Worm (Caenorhabditis elegans) whole organism, early embryonic: Measurements from ENCODE around the gene R07E5.15.

Experiments used
- B0310.2 ChIP-seq: sonication (generic microtip); optimal IDR thresholded peaks from 2 replicates; lab custom pipeline; 2016; ENCODE audit warnings: mild to moderate bottlenecking, missing genetic modification characterization, missing compliant biosample characterization
- F13C5.2 ChIP-seq: sonication (generic microtip); optimal IDR thresholded peaks from 2 replicates; lab custom pipeline; 2017; ENCODE audit warnings: mild to moderate bottlenecking, missing genetic modification characterization, inconsistent platforms, missing compliant biosample characterization
- aly-1 ChIP-seq: sonication (generic microtip); optimal IDR thresholded peaks from 2 replicates; lab custom pipeline; 2016; ENCODE audit warnings: missing genetic modification characterization, missing compliant biosample characterization
- ama-1 ChIP-seq: fragments of 150-350 bp; optimal IDR thresholded peaks from 2 replicates; lab custom pipeline; 2014
- ceh-13 ChIP-seq: fragments of 200-800 bp; sonication (Bioruptor generic); optimal IDR thresholded peaks from 2 replicates; lab custom pipeline; 2018; ENCODE audit warnings: mild to moderate bottlenecking, missing genetic modification characterization, missing compliant biosample characterization
- ceh-36 ChIP-seq: sonication (generic microtip); optimal IDR thresholded peaks from 2 replicates; lab custom pipeline; 2016; ENCODE audit warnings: missing genetic modification characterization, inconsistent platforms, missing compliant biosample characterization
- ets-7 ChIP-seq: sonication (generic microtip); optimal IDR thresholded peaks from 2 replicates; lab custom pipeline; 2016; ENCODE audit warnings: missing genotype, missing genetic modification characterization, missing compliant biosample characterization
- flt-1 ChIP-seq: fragments of 200-800 bp; sonication (Bioruptor generic); IDR thresholded peaks from 2 replicates; pipeline ENCODE4 v1.3.6; 2022; ENCODE audit warnings: missing genetic modification characterization, missing compliant biosample characterization
- hmbx-1 ChIP-seq: sonication (generic microtip); optimal IDR thresholded peaks from 2 replicates; lab custom pipeline; 2016; ENCODE audit warnings: mild to moderate bottlenecking, missing genetic modification characterization, missing compliant biosample characterization
- hmg-4 ChIP-seq: fragments of 200-800 bp; sonication (Bioruptor generic); optimal IDR thresholded peaks from 2 replicates; lab custom pipeline; 2018; ENCODE audit warnings: mild to moderate bottlenecking, missing genetic modification characterization, missing compliant biosample characterization
- hnd-1 ChIP-seq: sonication (generic microtip); optimal IDR thresholded peaks from 2 replicates; lab custom pipeline; 2016; ENCODE audit warnings: missing genetic modification characterization, missing compliant biosample characterization
- pes-1 ChIP-seq: fragments of 200-800 bp; sonication (Bioruptor generic); IDR thresholded peaks from 2 replicates; pipeline ENCODE4 v1.3.6; 2022; ENCODE audit warnings: missing genetic modification reagents, missing genetic modification characterization, missing compliant biosample characterization
- scrt-1 ChIP-seq: fragments of 200-800 bp; sonication (Bioruptor generic); IDR thresholded peaks from 2 replicates; pipeline ENCODE4 v1.3.6; 2022; ENCODE audit warnings: missing genetic modification characterization, missing compliant biosample characterization
- sea-1 ChIP-seq: fragments of 200-800 bp; sonication (Bioruptor generic); conservative IDR thresholded peaks from 2 replicates; pipeline ENCODE4 v1.3.6; 2022; ENCODE audit warnings: missing genetic modification characterization, missing compliant biosample characterization
- tbx-11 ChIP-seq: fragments of 200-800 bp; sonication (Bioruptor generic); IDR thresholded peaks from 2 replicates; pipeline ENCODE4 v1.3.6; 2022; ENCODE audit warnings: missing genetic modification characterization, missing compliant biosample characterization
- tbx-37 ChIP-seq: fragments of 200-800 bp; sonication (Bioruptor generic); conservative IDR thresholded peaks from 2 replicates; pipeline ENCODE4 v1.3.6; 2022; ENCODE audit warnings: missing genetic modification reagents, missing genetic modification characterization, missing compliant biosample characterization
- tra-4 ChIP-seq: sonication (generic microtip); optimal IDR thresholded peaks from 2 replicates; lab custom pipeline; 2017; ENCODE audit warnings: missing genetic modification characterization, missing compliant biosample characterization

The R07E5.15 gene

DNA sequence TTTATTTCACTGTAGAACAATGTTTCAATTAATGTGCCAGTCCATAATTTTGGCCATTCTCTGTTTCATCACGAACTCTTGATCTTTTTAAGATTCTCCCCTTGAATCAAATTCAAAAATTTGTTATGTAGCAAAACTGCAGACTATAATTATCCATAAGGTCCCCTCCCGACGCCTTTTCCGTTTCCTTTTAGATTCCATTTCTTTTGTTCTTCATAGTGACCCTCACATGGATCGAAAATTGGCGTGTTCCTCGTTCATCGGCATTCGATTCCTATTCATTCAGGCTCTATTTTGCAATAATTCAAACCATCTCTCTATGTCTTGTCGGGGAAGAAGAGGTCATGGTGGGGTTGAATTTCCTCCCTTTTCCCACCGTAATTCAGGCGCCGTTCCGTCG is 43.2 kb downstream of the R07E5.15 start:
- TF ChIP-seq aly-1 (no peak), ama-1 (lab: Kevin White, UChicago) (no peak), ceh-36 (tag; lab: Kevin White, UChicago) (no peak), tbx-37 (GFP tag; lab: Robert Waterston, UW) (no peak), ceh-13 (GFP tag; lab: Kevin White, UChicago) (no peak), hmg-4 (GFP tag; lab: Kevin White, UChicago) (no peak), tbx-11 (GFP tag; lab: Robert Waterston, UW) (no peak), scrt-1 (GFP tag; lab: Robert Waterston, UW) (no peak), ets-7 (tag; lab: Kevin White, UChicago) (no peak), tra-4 (tag; lab: Kevin White, UChicago) (no peak), hmbx-1 (tag; lab: Kevin White, UChicago) (no peak), hnd-1 (tag; lab: Kevin White, UChicago) (no peak), F13C5.2 (no peak), B0310.2 (no peak), flt-1 (GFP tag; lab: Robert Waterston, UW) (no peak)

- TF ChIP-seq ceh-13 (GFP tag; lab: Kevin White, UChicago) (no peak), hnd-1 (tag; lab: Kevin White, UChicago) (no peak), tbx-11 (GFP tag; lab: Robert Waterston, UW) (no peak), scrt-1 (GFP tag; lab: Robert Waterston, UW) (no peak), tbx-37 (GFP tag; lab: Robert Waterston, UW) (no peak), ets-7 (tag; lab: Kevin White, UChicago) (no peak), sea-1 (no peak), aly-1 (no peak)
These were observed 46.8 kb downstream of the R07E5.15 start for ce11 chrIII:4448029-4448428.

DNA sequence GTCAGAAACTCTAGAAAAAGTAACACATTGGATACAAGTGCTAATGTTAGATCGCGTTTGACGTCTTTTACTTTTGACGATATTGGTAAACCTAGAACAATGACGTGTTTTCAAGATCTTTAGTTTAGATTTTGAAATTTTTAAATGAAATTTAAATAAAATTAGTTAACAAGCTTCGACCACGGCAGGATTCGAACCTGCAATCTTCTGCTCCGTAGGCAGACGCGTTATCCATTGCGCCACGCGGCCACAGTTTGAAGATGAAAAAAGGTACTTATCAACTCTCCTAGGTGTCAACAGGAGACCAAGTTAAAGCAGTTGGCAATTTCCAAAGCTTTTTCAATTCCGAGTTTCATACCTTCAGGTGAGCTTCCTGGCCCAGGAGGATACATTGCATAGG is 48.1 kb downstream of the R07E5.15 start:
- TF ChIP-seq ama-1 (lab: Kevin White, UChicago) (no peak), flt-1 (GFP tag; lab: Robert Waterston, UW) (no peak), hmbx-1 (tag; lab: Kevin White, UChicago) (no peak), ceh-13 (GFP tag; lab: Kevin White, UChicago) (no peak), F13C5.2 (no peak), ets-7 (tag; lab: Kevin White, UChicago) (no peak)

DNA sequence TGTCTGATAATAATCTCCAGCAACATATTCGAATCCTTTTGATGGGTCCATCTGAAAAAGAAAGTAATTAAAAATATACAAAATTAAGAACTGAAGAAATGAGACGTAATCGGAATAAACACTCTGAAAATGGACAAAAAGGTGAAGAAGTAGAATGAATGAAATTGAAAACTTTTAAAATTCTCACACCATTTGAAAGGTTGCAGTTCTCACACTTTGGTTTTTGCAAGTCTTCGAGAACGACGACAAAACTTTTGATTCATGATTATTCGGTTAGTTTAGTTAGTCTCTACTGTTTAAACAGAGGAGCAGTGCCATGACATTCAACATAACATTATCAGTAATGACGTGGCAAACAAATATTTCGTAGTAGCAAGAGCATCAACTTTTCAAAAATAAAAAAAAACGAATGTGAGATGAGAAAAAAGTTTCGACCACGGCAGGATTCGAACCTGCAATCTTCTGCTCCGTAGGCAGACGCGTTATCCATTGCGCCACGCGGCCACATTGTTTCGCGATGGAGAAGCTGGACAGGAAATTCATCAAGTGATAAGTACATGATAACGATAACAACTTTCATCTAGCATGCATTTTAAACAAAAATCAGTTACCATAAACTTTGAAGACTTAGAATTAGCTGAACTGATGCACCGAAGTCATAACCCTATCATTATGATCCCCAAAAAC is 48.8 kb downstream of the R07E5.15 start, which contains the start of gene ceh-43:
Gene ceh-43, minus strand, starts transcription at position 51 of the 687 bp plus-strand sequence.
- no peak for TF ChIP-seq ama-1 (lab: Kevin White, UChicago)
- no peak for TF ChIP-seq aly-1
- TF ChIP-seq flt-1 (GFP tag; lab: Robert Waterston, UW) = no peak
- no peak for TF ChIP-seq tbx-37 (GFP tag; lab: Robert Waterston, UW)
- TF ChIP-seq ceh-36 (tag; lab: Kevin White, UChicago) = no peak
- TF ChIP-seq tbx-11 (GFP tag; lab: Robert Waterston, UW) = no peak
- TF ChIP-seq hmg-4 (GFP tag; lab: Kevin White, UChicago) = no peak
- TF ChIP-seq hnd-1 (tag; lab: Kevin White, UChicago) = no peak
- TF ChIP-seq sea-1 = no peak
- TF ChIP-seq F13C5.2 = no peak
- TF ChIP-seq scrt-1 (GFP tag; lab: Robert Waterston, UW) = no peak
- no peak for TF ChIP-seq hmbx-1 (tag; lab: Kevin White, UChicago)
- TF ChIP-seq pes-1 = no peak
- no peak for TF ChIP-seq ceh-13 (GFP tag; lab: Kevin White, UChicago)
- TF ChIP-seq tra-4 (tag; lab: Kevin White, UChicago) = no peak
- no peak for TF ChIP-seq B0310.2
- TF ChIP-seq ets-7 (tag; lab: Kevin White, UChicago) = no peak

DNA sequence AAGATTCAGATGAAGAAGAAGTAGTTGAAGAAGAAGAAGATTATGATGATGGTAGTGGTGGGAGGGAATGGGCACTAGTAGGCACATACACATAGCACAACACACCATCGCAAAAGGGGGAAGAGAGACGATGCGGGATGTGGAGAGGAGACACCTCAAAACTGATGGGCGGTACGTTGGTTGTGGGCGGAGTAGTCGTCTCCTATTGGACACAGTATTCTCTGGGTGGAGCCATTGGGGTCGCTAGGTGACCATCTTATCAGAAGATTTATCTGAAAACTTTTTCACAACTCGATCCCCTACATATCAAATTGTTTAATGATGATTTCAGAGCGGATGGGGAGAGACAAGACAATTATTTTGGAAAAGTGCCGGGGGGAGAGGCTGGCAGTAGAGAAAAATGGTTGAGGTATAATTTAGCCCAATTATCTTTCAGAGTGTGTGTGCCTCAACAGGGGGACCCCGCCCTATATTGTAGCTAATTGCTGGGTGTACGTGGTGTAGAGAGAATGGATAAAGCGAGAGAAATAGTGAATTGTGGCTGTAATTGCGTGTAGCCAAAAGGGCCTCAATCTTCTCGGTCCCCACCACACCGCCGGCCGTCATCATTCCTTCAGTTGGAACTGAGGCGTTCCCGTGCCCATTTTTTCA is 49.7 kb downstream of the R07E5.15 start:
- TF ChIP-seq hmg-4 (GFP tag; lab: Kevin White, UChicago) (peak; percentile 27), F13C5.2 (peak; percentile 15), tra-4 (tag; lab: Kevin White, UChicago) (no peak)
